Worm (Caenorhabditis elegans) whole organism, young adult: Measurements from ENCODE around the gene F41C6.7.

Experiments used
- C06A6.2 ChIP-seq: fragments of 200-800 bp; sonication (Bioruptor generic); conservative IDR thresholded peaks from 2 replicates; pipeline ENCODE4 v1.3.6; 2022; ENCODE audit warnings: missing genetic modification characterization, missing compliant biosample characterization
- F22D6.2 ChIP-seq: sonication (generic microtip); optimal IDR thresholded peaks from 2 replicates; lab custom pipeline; 2016; ENCODE audit warnings: mild to moderate bottlenecking, missing genetic modification characterization, missing compliant biosample characterization
- F57A8.1 ChIP-seq: fragments of 200-800 bp; sonication (Bioruptor generic); optimal IDR thresholded peaks from 2 replicates; lab custom pipeline; 2018; ENCODE audit warnings: mild to moderate bottlenecking, missing genetic modification characterization, moderate library complexity, missing compliant biosample characterization
- F57C9.4 ChIP-seq: sonication (generic microtip); optimal IDR thresholded peaks from 2 replicates; lab custom pipeline; 2017; ENCODE audit warnings: mild to moderate bottlenecking, missing genetic modification characterization, missing compliant biosample characterization
- T07F8.4 ChIP-seq: sonication (generic microtip); optimal IDR thresholded peaks from 2 replicates; lab custom pipeline; 2016; ENCODE audit warnings: mild to moderate bottlenecking, missing genetic modification characterization, moderate library complexity, missing compliant biosample characterization
- Y67H2A.10 ChIP-seq: fragments of 200-800 bp; sonication (Bioruptor generic); conservative IDR thresholded peaks from 2 replicates; pipeline ENCODE4 v1.3.6; 2022; ENCODE audit warnings: missing genetic modification reagents, missing genetic modification characterization, missing compliant biosample characterization
- athp-1 ChIP-seq: sonication (generic microtip); optimal IDR thresholded peaks from 2 replicates; lab custom pipeline; 2017; ENCODE audit warnings: mild to moderate bottlenecking, missing genetic modification characterization, missing compliant biosample characterization
- attf-5 ChIP-seq: fragments of 200-800 bp; sonication (Bioruptor generic); optimal IDR thresholded peaks from 2 replicates; lab custom pipeline; 2018; ENCODE audit warnings: mild to moderate bottlenecking, missing genetic modification characterization, missing compliant biosample characterization
- cebp-1 ChIP-seq, 2 experiments: fragments of 200-800 bp in 1 of 2; sonication (Bioruptor generic) in 1 of 2; sonication (generic microtip) in 1 of 2; IDR thresholded peaks in 1 of 2; optimal IDR thresholded peaks in 1 of 2; 2 replicates each; pipeline versions ENCODE4 v1.3.6 to Lab custom; 2017 to 2022; ENCODE audit warnings: missing compliant biosample characterization in 2 of 2, missing genetic modification characterization in 2 of 2, mild to moderate bottlenecking in 1 of 2, missing genetic modification reagents in 1 of 2, moderate library complexity in 1 of 2
- ceh-27 ChIP-seq: fragments of 200-800 bp; sonication (Bioruptor generic); optimal IDR thresholded peaks from 2 replicates; lab custom pipeline; 2018; ENCODE audit warnings: mild to moderate bottlenecking, missing genetic modification characterization, moderate library complexity, missing compliant biosample characterization
- chd-7 ChIP-seq: sonication (generic microtip); optimal IDR thresholded peaks from 2 replicates; lab custom pipeline; 2016; ENCODE audit warnings: mild to moderate bottlenecking, missing genetic modification characterization, moderate library complexity, missing compliant biosample characterization
- dpl-1 ChIP-seq: fragments of 150-350 bp; optimal IDR thresholded peaks from 2 replicates; lab custom pipeline; 2014; ENCODE audit warnings: missing biosample characterization, missing genetic modification reagents, missing genetic modification characterization
- fkh-3 ChIP-seq: sonication (generic microtip); optimal IDR thresholded peaks from 2 replicates; lab custom pipeline; 2016; ENCODE audit warnings: mild to moderate bottlenecking, missing genetic modification characterization, missing compliant biosample characterization
- gei-17 ChIP-seq: fragments of 200-800 bp; sonication (Bioruptor generic); optimal IDR thresholded peaks from 2 replicates; lab custom pipeline; 2018; ENCODE audit warnings: mild to moderate bottlenecking, missing genetic modification characterization, missing compliant biosample characterization
- hmg-1.2 ChIP-seq: fragments of 200-800 bp; sonication (Bioruptor generic); IDR thresholded peaks from 2 replicates; pipeline ENCODE4 v1.3.6; 2022; ENCODE audit warnings: missing genetic modification reagents, missing genetic modification characterization, missing compliant biosample characterization
- hmg-20 ChIP-seq: fragments of 200-800 bp; sonication (Bioruptor generic); IDR thresholded peaks from 2 replicates; pipeline ENCODE4 v1.3.6; 2022; ENCODE audit warnings: missing genetic modification reagents, missing genetic modification characterization, missing compliant biosample characterization
- let-607 ChIP-seq, 2 experiments: fragments of 200-800 bp in 1 of 2; sonication (Bioruptor generic) in 1 of 2; sonication (generic microtip) in 1 of 2; optimal IDR thresholded peaks; 2 replicates each; lab custom pipeline; 2016 to 2018; ENCODE audit warnings: mild to moderate bottlenecking in 2 of 2, missing compliant biosample characterization in 2 of 2, missing genetic modification characterization in 2 of 2, moderate library complexity in 2 of 2, missing genotype in 1 of 2
- lin-26 ChIP-seq: fragments of 200-800 bp; sonication (Bioruptor generic); IDR thresholded peaks from 2 replicates; pipeline ENCODE4 v1.3.6; 2022; ENCODE audit warnings: missing genetic modification reagents, missing genetic modification characterization, missing compliant biosample characterization
- lin-54 ChIP-seq: fragments of 200-800 bp; sonication (Bioruptor generic); optimal IDR thresholded peaks from 2 replicates; lab custom pipeline; 2018; ENCODE audit warnings: mild to moderate bottlenecking, missing genetic modification characterization, missing compliant biosample characterization
- madf-8 ChIP-seq: fragments of 200-800 bp; sonication (Bioruptor generic); conservative IDR thresholded peaks from 2 replicates; pipeline ENCODE4 v1.3.6; 2022; ENCODE audit warnings: missing genetic modification reagents, missing genetic modification characterization, missing compliant biosample characterization
- mel-28 ChIP-seq: sonication (generic microtip); optimal IDR thresholded peaks from 2 replicates; lab custom pipeline; 2016; ENCODE audit warnings: borderline replicate concordance, mild to moderate bottlenecking, missing genetic modification characterization, missing compliant biosample characterization
- nhr-80 ChIP-seq: sonication (generic microtip); optimal IDR thresholded peaks from 2 replicates; lab custom pipeline; 2016; ENCODE audit warnings: missing genetic modification characterization, missing compliant biosample characterization
- rcor-1 ChIP-seq: fragments of 200-800 bp; sonication (Bioruptor generic); IDR thresholded peaks from 2 replicates; pipeline ENCODE4 v1.3.6; 2022; ENCODE audit warnings: missing genetic modification reagents, missing genetic modification characterization, missing compliant biosample characterization
- rec-8 ChIP-seq, 2 experiments: sonication (generic microtip); optimal IDR thresholded peaks; 2 replicates each; lab custom pipeline; 2016; ENCODE audit warnings: mild to moderate bottlenecking in 2 of 2, missing genetic modification characterization in 2 of 2, missing genetic modification reagents in 2 of 2, missing genotype in 2 of 2, missing biosample characterization in 1 of 2, missing compliant biosample characterization in 1 of 2, moderate library complexity in 1 of 2
- snpc-1.3 ChIP-seq: sonication (generic microtip); optimal IDR thresholded peaks from 2 replicates; lab custom pipeline; 2017; ENCODE audit warnings: missing genetic modification characterization, mild to moderate bottlenecking, missing compliant biosample characterization, antibody characterized with exemption, moderate library complexity, missing genotype, missing genetic modification reagents; ENCODE audit not compliant: insufficient read depth
- snpc-4 ChIP-seq, 5 experiments: fragments of 150-350 bp in 1 of 5; sonication (generic microtip) in 4 of 5; optimal IDR thresholded peaks; 2 replicates each; lab custom pipeline; 2014 to 2018; ENCODE audit warnings: missing genetic modification characterization in 5 of 5, missing biosample characterization in 3 of 5, antibody characterized with exemption in 2 of 5, mild to moderate bottlenecking in 2 of 5, missing compliant biosample characterization in 2 of 5, missing genotype in 2 of 5, moderate library complexity in 2 of 5, missing genetic modification reagents in 1 of 5
- sptf-2 ChIP-seq: fragments of 200-800 bp; sonication (Bioruptor generic); optimal IDR thresholded peaks from 2 replicates; lab custom pipeline; 2018; ENCODE audit warnings: mild to moderate bottlenecking, missing genetic modification characterization, missing compliant biosample characterization
- tbp1 ChIP-seq: fragments of 200-800 bp; sonication (Bioruptor generic); optimal IDR thresholded peaks from 2 replicates; lab custom pipeline; 2018; ENCODE audit warnings: mild to moderate bottlenecking, missing genetic modification characterization, missing compliant biosample characterization
- tbx-9 ChIP-seq: sonication (generic microtip); optimal IDR thresholded peaks from 2 replicates; lab custom pipeline; 2016; ENCODE audit warnings: borderline replicate concordance, missing genetic modification characterization, inconsistent platforms, missing compliant biosample characterization
- tlf-1 ChIP-seq: fragments of 200-800 bp; sonication (Bioruptor generic); optimal IDR thresholded peaks from 2 replicates; lab custom pipeline; 2018; ENCODE audit warnings: mild to moderate bottlenecking, missing genetic modification characterization, missing compliant biosample characterization
- unc-62 ChIP-seq: fragments of 150-350 bp; optimal IDR thresholded peaks from 2 replicates; lab custom pipeline; 2014; ENCODE audit warnings: missing biosample characterization, missing genetic modification reagents, missing genetic modification characterization
- zim-3 ChIP-seq: sonication (generic microtip); optimal IDR thresholded peaks from 2 replicates; lab custom pipeline; 2017; ENCODE audit warnings: mild to moderate bottlenecking, missing genetic modification characterization, moderate library complexity, missing compliant biosample characterization
- ztf-26 ChIP-seq: sonication (generic microtip); optimal IDR thresholded peaks from 2 replicates; lab custom pipeline; 2017; ENCODE audit warnings: missing genetic modification characterization, missing compliant biosample characterization

F41C6.7 gene

ce11 chrX:6916150-6916549 lies 31.1 kb upstream of the F41C6.7 start:
- TF ChIP-seq madf-8 (GFP tag; lab: Robert Waterston, UW), result no peak
- no peak for TF ChIP-seq F57C9.4 (tag; lab: Kevin White, UChicago)
- no peak for TF ChIP-seq unc-62 (GFP tag; lab: Kevin White, UChicago)
- TF ChIP-seq lin-26 (GFP tag; lab: Robert Waterston, UW), result no peak
- no peak for TF ChIP-seq ceh-27 (GFP tag; lab: Kevin White, UChicago)
- no peak for TF ChIP-seq snpc-4 (GFP tag; optimal IDR thresholded peaks at IDR 0.05; lab: Kevin White, UChicago)
- no peak for TF ChIP-seq snpc-4 (tag; optimal IDR thresholded peaks at IDR 0.05; lab: Kevin White, UChicago)
- TF ChIP-seq fkh-3, result no peak
- no peak for TF ChIP-seq F57A8.1 (GFP tag; lab: Kevin White, UChicago)
- TF ChIP-seq lin-54 (GFP tag; lab: Kevin White, UChicago), result no peak
- TF ChIP-seq tlf-1 (GFP tag; lab: Kevin White, UChicago), result no peak
- no peak for TF ChIP-seq tbx-9 (tag; lab: Kevin White, UChicago)
- no peak for TF ChIP-seq zim-3 (tag; lab: Kevin White, UChicago)
- no peak for TF ChIP-seq mel-28 (tag; lab: Kevin White, UChicago)
- no peak for TF ChIP-seq T07F8.4 (tag; lab: Kevin White, UChicago)
- TF ChIP-seq rec-8 (tag; optimal IDR thresholded peaks at IDR 0.05; lab: Kevin White, UChicago), result no peak
- TF ChIP-seq rcor-1 (GFP tag; lab: Robert Waterston, UW), result no peak
- TF ChIP-seq F22D6.2 (tag; lab: Kevin White, UChicago), result no peak

- TF ChIP-seq madf-8 (GFP tag; lab: Robert Waterston, UW), result no peak
- no peak for TF ChIP-seq dpl-1
- no peak for TF ChIP-seq C06A6.2 (GFP tag; lab: Robert Waterston, UW)
- no peak for TF ChIP-seq athp-1 (tag; lab: Kevin White, UChicago)
- TF ChIP-seq tlf-1 (GFP tag; lab: Kevin White, UChicago), result no peak
- TF ChIP-seq let-607 (tag; optimal IDR thresholded peaks at IDR 0.05; lab: Kevin White, UChicago), result no peak
- no peak for TF ChIP-seq sptf-2
- TF ChIP-seq Y67H2A.10 (GFP tag; lab: Robert Waterston, UW), result no peak
- no peak for TF ChIP-seq snpc-1.3 (tag; lab: Kevin White, UChicago)
- TF ChIP-seq chd-7 (tag; lab: Kevin White, UChicago), result no peak
- no peak for TF ChIP-seq F57C9.4 (tag; lab: Kevin White, UChicago)
- no peak for TF ChIP-seq hmg-1.2 (GFP tag; lab: Robert Waterston, UW)
- no peak for TF ChIP-seq tbp1 (GFP tag; lab: Kevin White, UChicago)
- no peak for TF ChIP-seq attf-5 (GFP tag; lab: Kevin White, UChicago)
- no peak for TF ChIP-seq hmg-20 (GFP tag; lab: Robert Waterston, UW)
- TF ChIP-seq, all 124 proteins: peak for 0
Measured at ce11 chrX:6915279-6915678, 30.2 kb upstream of the F41C6.7 start.

ce11 chrX:6913989-6914388 lies 28.9 kb upstream of the F41C6.7 start, which contains the start of gene nhx-4:
Gene nhx-4, plus strand, starts transcription at chrX:6914289.
- no peak for TF ChIP-seq cebp-1 (GFP tag; IDR thresholded peaks at IDR 0.05; lab: Robert Waterston, UW)
- TF ChIP-seq cebp-1 (tag; optimal IDR thresholded peaks at IDR 0.05; lab: Kevin White, UChicago), result no peak
- TF ChIP-seq unc-62 (GFP tag; lab: Kevin White, UChicago), result no peak
- TF ChIP-seq ztf-26 (tag; lab: Kevin White, UChicago), result no peak
- no peak for TF ChIP-seq snpc-4 (GFP tag; optimal IDR thresholded peaks at IDR 0.05; lab: Kevin White, UChicago)
- TF ChIP-seq snpc-4 (tag; optimal IDR thresholded peaks at IDR 0.05; lab: Kevin White, UChicago), result no peak
- TF ChIP-seq gei-17 (GFP tag; lab: Kevin White, UChicago), result no peak
- TF ChIP-seq nhr-80, result no peak
